Fruit fly (Drosophila melanogaster) S2 (cell line): ENCODE results near the gene nub.

Source experiments
- CG8478 ChIP-seq: fragments of >200 bp; optimal IDR thresholded peaks from 2 replicates; lab custom pipeline; 2018
- CTCF ChIP-seq, 2 experiments: fragments of >200 bp; optimal IDR thresholded peaks; 2 replicates each; lab custom pipeline; 2018

dm6 chr2L:12646256-12646655 lies 58.8 kb downstream of the nub start, which contains the start of gene Ref2:
- TF ChIP-seq CTCF (optimal IDR thresholded peaks at IDR 0.05; lab: Kevin White, UChicago) = no peak
- TF ChIP-seq CG8478 (lab: Kevin White, UChicago) = no peak
